Worm (Caenorhabditis elegans): ENCODE results near the gene str-200.

ce11 chrV:17466751-17467150 lies 8.8 kb upstream of the str-200 start, which contains the start of gene srw-72:
- TF ChIP-seq elt-1 (tag; optimal IDR thresholded peaks at IDR 0.05): no peak
- no peak for TF ChIP-seq unc-62 (GFP tag; optimal IDR thresholded peaks at IDR 0.05)
- TF ChIP-seq Y55F3AM.14 (GFP tag; optimal IDR thresholded peaks at IDR 0.05): no peak
- no peak for TF ChIP-seq zag-1 (tag; optimal IDR thresholded peaks at IDR 0.05)
- TF ChIP-seq ZK546.5 (tag; optimal IDR thresholded peaks at IDR 0.05): no peak
- no peak for TF ChIP-seq snpc-4 (tag; optimal IDR thresholded peaks at IDR 0.05)
- TF ChIP-seq aly-2 (tag; optimal IDR thresholded peaks at IDR 0.05): no peak
- no peak for TF ChIP-seq ztf-4 (tag; optimal IDR thresholded peaks at IDR 0.05)

Data from whole organism, L2 larva.